Fruit fly (Drosophila melanogaster): ENCODE data around the gene js.

js gene

DNA sequence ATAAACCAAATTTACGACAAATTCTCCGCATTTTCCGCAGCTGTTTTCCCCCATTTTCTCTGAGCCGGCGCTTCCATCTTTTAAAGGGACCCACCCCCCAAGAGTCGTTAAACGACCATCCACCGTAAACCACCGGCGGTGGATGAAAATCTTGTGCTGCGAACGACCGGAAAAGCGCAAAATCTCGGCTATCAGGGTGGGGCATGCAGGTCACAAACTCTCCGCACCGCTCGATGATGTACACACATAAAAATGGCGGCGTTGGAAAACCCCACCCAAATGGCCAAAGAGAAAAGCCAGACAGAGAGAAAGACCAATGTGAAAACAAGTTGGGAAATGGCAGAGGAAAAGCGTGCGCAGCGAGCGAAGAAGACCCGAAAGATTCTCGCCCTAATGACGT lies 17.5 kb upstream of the js start:
- no peak for TF ChIP-seq usp (GFP tag; optimal IDR thresholded peaks at IDR 0.05)
- TF ChIP-seq pan (optimal IDR thresholded peaks at IDR 0.05) = no peak

DNA sequence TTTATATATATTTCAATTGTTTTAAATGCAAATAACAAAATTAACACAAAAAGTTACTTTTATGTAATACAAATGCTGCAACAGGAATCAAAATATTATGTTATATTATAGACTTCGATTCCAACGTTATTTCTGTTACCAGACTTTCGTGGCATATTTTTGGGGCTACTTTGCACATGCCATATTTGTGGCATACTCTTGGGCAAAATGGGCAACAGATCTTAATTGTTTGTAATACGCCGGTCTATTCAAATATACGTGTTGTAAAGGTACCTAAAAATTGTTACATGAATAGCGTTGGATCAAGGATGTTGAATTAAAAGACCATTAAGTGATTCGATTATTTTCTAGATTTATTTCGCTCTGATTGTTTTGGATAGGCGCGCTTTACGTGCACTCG lies 6.0 kb upstream of the js start:
- TF ChIP-seq psq (optimal IDR thresholded peaks at IDR 0.05) = no peak
- TF ChIP-seq Dll (optimal IDR thresholded peaks at IDR 0.05) = no peak
- TF ChIP-seq usp (GFP tag; optimal IDR thresholded peaks at IDR 0.05) = no peak
- no peak for TF ChIP-seq CG8478 (optimal IDR thresholded peaks at IDR 0.05)
- no peak for TF ChIP-seq EcR (GFP tag; optimal IDR thresholded peaks at IDR 0.05)
- no peak for TF ChIP-seq pan (optimal IDR thresholded peaks at IDR 0.05)

DNA sequence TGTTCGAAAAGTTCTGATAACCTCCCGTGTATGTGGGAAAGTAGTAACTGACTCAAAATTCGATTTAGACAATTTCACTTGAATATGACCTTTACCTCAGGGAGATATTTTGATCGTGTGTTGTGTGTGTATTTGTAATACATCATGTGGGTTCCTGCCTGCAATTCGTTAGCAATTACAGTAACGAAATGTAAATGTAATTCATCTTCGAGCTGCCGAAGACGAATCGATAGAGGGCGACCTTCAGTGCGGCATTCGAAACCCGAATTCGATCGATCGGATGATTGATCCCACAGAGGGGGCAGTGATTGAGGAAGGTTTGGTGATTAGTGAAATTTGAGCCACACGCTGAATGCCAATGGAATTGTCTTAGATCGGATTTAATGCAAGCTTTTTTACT lies 2.3 kb upstream of the js start, which contains the start of gene CG10317:
Gene CG10317, minus strand, starts transcription at position 101 of the 400 bp plus-strand sequence.
- TF ChIP-seq Dll (optimal IDR thresholded peaks at IDR 0.05) (no peak), psq (optimal IDR thresholded peaks at IDR 0.05) (no peak), EcR (GFP tag; optimal IDR thresholded peaks at IDR 0.05) (no peak), pan (optimal IDR thresholded peaks at IDR 0.05) (no peak), usp (GFP tag; optimal IDR thresholded peaks at IDR 0.05) (no peak), CG8478 (optimal IDR thresholded peaks at IDR 0.05) (no peak)

DNA sequence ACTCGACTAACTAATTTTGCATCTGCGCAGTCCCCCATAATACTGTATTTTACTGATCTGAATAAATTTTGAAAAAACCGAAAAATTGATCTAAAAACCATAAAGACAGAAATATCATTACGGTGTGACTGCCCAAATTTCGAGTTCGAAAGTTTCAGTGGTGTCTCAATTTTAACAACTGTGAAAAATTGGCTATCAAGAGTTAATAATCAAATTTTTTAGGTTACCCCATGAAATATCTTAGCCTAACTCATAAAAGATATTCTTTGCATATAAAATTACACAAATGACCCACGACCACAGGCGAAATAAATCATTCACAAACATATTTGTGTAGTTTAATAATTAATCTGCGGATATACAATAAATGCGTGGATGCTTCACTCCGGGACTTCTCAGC lies 8.1 kb downstream of the js start, which contains the start of gene CG42446:
Gene CG42446, minus strand, starts transcription at position 101 of the 400 bp plus-strand sequence.
- TF ChIP-seq Dll (optimal IDR thresholded peaks at IDR 0.05) = no peak
- no peak for TF ChIP-seq pan (optimal IDR thresholded peaks at IDR 0.05)
- no peak for TF ChIP-seq psq (optimal IDR thresholded peaks at IDR 0.05)
- no peak for TF ChIP-seq usp (GFP tag; optimal IDR thresholded peaks at IDR 0.05)
- TF ChIP-seq EcR (GFP tag; optimal IDR thresholded peaks at IDR 0.05) = no peak
- no peak for TF ChIP-seq CG8478 (optimal IDR thresholded peaks at IDR 0.05)

DNA sequence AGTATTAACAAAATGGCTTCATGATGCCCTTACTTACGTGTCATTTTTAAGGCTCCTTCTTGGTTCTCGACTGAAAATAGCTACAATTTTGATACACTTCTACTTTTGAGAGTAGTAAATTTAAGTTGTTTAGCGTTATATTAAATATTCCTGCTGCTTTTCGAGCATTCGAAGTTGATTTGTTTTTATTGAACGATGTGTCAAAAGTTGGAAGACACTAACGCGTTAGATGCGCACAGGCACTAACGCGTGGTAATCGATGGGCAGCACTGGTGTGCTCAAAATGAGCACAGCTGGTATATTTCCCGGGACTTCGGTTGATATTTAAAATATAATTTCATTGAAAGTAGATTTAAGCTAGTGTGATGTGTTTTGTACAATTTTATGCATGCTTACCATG lies 9.0 kb downstream of the js start, which contains the start of gene CG17931:
Gene CG17931, minus strand, starts transcription at position 369 of the 400 bp plus-strand sequence.
- no peak for TF ChIP-seq psq (optimal IDR thresholded peaks at IDR 0.05)
- no peak for TF ChIP-seq pan (optimal IDR thresholded peaks at IDR 0.05)
- TF ChIP-seq CG8478 (optimal IDR thresholded peaks at IDR 0.05) = no peak
- no peak for TF ChIP-seq usp (GFP tag; optimal IDR thresholded peaks at IDR 0.05)

DNA sequence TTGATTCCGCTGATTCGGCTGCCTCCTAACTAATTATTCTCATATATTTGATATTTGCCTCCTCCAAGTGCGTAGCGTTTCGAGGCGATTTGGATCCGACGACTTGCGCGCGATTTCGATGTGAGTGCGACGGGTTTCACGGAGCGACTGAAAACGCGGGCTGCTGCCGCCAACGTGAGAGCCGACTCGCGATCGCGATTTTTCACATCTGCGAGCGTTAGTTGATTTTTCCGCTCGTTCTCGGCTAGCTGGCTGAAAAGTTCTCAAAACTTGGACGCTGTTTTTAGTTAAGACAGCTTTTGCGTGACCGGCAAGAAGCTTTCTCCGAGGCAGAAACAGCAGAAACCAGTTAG lies 11.3 kb downstream of the js start, which contains the start of gene CG10311:
Gene CG10311, minus strand, starts transcription at position 153 of the 353 bp plus-strand sequence.
- TF ChIP-seq Dll (optimal IDR thresholded peaks at IDR 0.05) = no peak
- no peak for TF ChIP-seq psq (optimal IDR thresholded peaks at IDR 0.05)
- TF ChIP-seq CG8478 (optimal IDR thresholded peaks at IDR 0.05) = no peak
- TF ChIP-seq EcR (GFP tag; optimal IDR thresholded peaks at IDR 0.05) = no peak
- TF ChIP-seq pan (optimal IDR thresholded peaks at IDR 0.05) = no peak
- no peak for TF ChIP-seq usp (GFP tag; optimal IDR thresholded peaks at IDR 0.05)

DNA sequence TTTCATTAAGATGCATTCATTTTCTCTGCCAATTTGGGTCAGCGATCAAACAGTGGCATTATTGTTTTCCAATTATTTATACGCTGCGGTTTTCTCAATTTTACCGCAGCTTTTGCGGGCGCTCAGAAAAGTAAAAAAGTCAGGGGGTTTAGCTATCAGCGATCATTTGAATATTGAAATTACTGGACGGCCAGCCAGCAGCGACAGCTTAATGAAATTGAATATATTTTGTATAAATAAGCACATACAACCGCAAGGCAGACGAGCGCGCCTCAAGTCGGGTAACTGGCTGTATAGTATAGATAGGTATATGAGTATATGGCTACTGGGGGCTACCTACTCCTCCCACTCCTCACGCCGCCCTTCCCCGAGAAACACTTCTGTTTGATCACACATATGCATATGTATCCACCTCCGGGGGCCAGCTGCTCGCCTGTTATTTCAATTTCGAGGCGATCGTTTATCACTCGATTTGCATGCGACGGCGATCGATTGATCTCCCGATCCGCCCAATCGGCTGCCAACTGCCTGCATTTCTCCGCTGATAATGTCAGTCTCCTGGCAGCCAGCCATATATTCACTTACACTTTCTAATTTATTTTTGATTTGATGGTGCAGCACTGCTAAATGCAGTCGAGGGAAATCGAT lies 11.8 kb downstream of the js start:
- TF ChIP-seq psq (optimal IDR thresholded peaks at IDR 0.05) (no peak), CG8478 (optimal IDR thresholded peaks at IDR 0.05) (no peak), pan (optimal IDR thresholded peaks at IDR 0.05) (no peak)

DNA sequence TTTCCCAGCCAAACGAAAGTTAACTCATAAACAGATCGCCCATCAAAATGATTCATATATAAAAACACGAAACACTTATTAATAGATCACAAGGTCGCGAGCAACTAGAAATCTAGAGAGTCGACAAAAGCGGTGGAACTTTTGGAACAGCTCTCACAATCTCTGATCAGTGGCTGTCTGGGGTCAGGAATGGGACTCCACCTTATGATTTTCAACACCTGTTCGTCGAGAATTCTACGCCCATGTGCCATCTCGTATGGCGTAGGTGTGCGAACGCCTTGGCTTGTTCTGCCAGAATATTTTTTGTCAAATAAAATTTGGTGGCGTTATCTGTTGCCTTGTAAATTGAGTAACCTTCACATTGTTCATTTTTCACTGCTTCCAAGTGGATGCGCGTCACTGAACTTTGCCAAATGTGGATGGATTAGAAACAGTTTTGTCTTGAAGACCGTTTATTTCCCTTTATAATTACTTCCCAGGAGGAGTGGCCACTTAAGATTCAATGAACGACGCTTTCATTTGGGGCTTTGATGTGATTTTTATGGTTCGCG lies 12.6 kb downstream of the js start:
- TF ChIP-seq usp (GFP tag; optimal IDR thresholded peaks at IDR 0.05) (no peak), CG8478 (optimal IDR thresholded peaks at IDR 0.05) (no peak), pan (optimal IDR thresholded peaks at IDR 0.05) (no peak), Dll (optimal IDR thresholded peaks at IDR 0.05) (no peak), psq (optimal IDR thresholded peaks at IDR 0.05) (no peak), EcR (GFP tag; optimal IDR thresholded peaks at IDR 0.05) (no peak)

DNA sequence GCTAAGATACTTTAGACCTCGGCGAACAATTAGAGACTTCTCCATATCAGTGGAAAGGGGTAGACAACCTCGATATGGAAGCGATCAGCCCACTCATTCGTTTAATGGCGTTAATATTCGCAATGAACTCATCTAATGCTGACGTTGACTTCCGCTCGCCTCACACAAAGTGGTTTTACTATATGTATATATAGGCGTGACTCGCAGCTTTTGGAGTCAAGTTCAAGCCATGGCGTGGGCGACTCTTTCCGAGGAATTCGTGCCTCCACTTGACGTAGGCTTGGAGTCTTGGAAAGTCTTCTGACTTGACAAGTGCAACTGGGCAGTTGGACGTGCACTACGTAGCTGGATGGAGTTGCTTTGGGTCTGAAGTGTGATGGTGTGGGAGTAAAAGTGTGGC lies 14.4 kb downstream of the js start:
- TF ChIP-seq psq (optimal IDR thresholded peaks at IDR 0.05) (no peak), pan (optimal IDR thresholded peaks at IDR 0.05) (no peak), EcR (GFP tag; optimal IDR thresholded peaks at IDR 0.05) (no peak), usp (GFP tag; optimal IDR thresholded peaks at IDR 0.05) (no peak), Dll (optimal IDR thresholded peaks at IDR 0.05) (no peak)

DNA sequence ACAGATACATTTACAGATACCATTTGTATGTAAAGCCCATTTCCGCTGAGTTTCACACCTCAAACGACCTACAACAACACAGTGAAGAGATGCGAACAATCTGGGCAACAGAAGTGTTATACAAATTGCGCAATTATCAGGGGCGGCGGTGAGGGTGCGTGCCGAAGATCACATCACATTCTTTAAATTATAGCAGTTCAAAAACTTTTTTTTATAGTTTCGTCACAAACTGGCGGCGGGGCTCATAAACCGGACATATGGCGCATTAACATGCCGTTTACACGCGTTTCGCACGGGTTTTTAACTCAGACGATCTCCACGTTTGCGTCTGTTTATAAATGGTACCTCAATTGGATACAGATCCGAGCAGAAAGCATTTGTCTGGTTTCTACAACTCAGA lies 14.9 kb downstream of the js start:
- no peak for TF ChIP-seq usp (GFP tag; optimal IDR thresholded peaks at IDR 0.05)

DNA sequence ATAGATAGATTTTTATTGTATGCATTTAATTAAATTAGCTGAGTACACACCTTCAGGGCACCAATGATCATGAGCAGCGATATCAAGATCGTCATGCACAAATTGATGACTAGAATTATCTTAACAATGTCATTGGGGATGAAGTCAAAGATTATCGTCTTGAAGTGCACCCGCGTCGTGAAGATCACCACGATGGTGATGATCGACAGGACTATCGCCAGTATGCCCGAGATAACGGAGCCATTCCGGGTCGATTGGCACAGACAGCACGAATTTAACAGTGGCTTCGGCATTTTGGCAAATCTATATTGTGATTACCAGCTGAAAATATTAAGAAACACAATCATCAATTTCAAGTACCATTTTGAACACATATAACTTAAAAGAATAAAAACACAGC lies 16.1 kb downstream of the js start:
- TF ChIP-seq Dll (optimal IDR thresholded peaks at IDR 0.05) (no peak), pan (optimal IDR thresholded peaks at IDR 0.05) (no peak), CG8478 (optimal IDR thresholded peaks at IDR 0.05) (no peak), EcR (GFP tag; optimal IDR thresholded peaks at IDR 0.05) (no peak), psq (optimal IDR thresholded peaks at IDR 0.05) (no peak), usp (GFP tag; optimal IDR thresholded peaks at IDR 0.05) (no peak)

DNA sequence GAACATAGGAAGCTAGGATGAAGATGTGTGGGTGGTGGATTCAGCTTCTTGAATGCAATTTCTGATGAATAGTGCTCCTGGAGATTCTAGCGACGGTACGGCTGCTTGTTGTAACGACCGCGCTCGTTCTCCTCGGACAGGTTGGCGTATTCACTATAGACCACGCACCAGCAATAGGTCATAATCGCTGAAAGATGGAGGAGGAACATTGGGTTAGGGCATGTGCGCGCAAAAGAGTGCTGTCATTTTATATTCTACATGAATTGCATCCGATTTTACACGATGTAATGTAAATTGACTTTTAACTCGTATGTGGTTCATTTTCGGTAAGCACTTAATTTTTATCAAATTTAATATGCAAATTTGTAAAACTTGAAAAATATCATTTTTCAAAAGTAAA lies 17.1 kb downstream of the js start:
- TF ChIP-seq CG8478 (optimal IDR thresholded peaks at IDR 0.05) = no peak
- no peak for TF ChIP-seq EcR (GFP tag; optimal IDR thresholded peaks at IDR 0.05)
- no peak for TF ChIP-seq Dll (optimal IDR thresholded peaks at IDR 0.05)
- no peak for TF ChIP-seq pan (optimal IDR thresholded peaks at IDR 0.05)

DNA sequence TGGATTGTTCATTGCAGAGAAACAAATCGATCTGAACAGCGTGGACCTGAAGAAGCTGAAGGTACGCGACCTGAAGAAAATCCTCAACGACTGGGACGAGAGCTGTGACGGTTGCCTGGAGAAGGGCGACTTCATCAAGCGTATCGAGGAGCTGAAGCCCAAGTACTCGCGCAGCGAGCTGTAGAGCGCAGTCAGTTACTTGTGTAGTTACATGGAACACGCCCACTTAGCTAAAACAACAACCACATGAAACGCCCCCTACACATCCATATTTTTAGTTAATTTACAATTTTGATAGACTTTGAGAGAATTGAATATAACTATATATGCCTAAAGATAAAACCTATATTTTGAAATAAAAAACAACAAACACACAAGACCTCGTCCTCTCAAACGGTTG lies 17.7 kb downstream of the js start:
- no peak for TF ChIP-seq Dll (optimal IDR thresholded peaks at IDR 0.05)
- TF ChIP-seq psq (optimal IDR thresholded peaks at IDR 0.05) = no peak
- TF ChIP-seq EcR (GFP tag; optimal IDR thresholded peaks at IDR 0.05) = no peak
- TF ChIP-seq CG8478 (optimal IDR thresholded peaks at IDR 0.05) = no peak
- TF ChIP-seq pan (optimal IDR thresholded peaks at IDR 0.05) = no peak
- TF ChIP-seq usp (GFP tag; optimal IDR thresholded peaks at IDR 0.05) = no peak

All from whole organism.